Worm (Caenorhabditis elegans): ENCODE measurements around the gene F15E6.9.

The F15E6.9 gene

DNA sequence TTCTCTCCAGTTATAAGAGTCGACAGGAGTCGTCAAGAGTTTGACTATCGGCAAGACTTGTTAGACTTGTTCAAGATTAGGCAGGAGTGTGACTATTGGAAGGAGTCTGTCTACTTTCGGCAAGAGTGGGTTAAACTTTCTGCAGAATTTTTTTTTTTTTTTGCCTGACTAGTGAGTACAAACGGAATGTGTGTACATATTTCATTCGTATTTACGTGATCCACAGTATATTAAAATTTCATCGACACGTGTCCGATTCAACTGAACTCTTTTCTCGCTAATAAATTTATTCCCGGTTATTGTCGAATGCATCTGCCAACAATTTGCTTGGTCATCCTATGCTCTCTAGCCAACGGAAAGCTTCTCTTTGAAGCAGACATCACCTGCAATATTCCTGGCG is 26.7 kb downstream of the F15E6.9 start, which contains the start of gene F36A4.1:
Gene F36A4.1 (plus strand): TSS at position 301 of the 400 bp plus-strand sequence.
- TF ChIP-seq dpl-1 (GFP tag; optimal IDR thresholded peaks at IDR 0.05) (no peak), daf-8 (GFP tag; IDR thresholded peaks at IDR 0.05) (no peak), ctbp-1 (GFP tag; IDR thresholded peaks at IDR 0.05) (no peak), attf-4 (tag; optimal IDR thresholded peaks at IDR 0.05) (no peak), gei-8 (GFP tag; optimal IDR thresholded peaks at IDR 0.05) (no peak), php-3 (GFP tag; IDR thresholded peaks at IDR 0.05) (no peak), ZK546.5 (tag; optimal IDR thresholded peaks at IDR 0.05) (no peak), madf-5 (GFP tag; IDR thresholded peaks at IDR 0.05) (no peak)

DNA sequence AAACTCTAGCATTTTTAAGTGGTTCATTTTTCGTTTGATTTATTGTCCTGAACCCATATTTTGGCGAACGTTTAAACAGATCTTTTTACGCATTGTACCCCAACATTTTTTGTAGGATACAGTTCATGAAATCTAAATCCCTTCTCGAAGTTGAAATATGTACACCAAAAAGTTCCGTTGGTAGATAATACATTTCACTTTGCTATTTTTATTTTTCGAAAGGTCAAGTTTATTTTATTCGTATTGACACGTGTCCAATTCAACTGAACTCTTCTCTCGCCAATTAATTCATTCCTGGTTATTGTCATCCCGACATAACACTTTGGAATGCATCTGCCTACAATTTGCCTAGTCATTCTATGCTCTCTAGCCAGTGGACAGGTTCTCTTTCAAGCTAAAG is 28.0 kb downstream of the F15E6.9 start, which contains the start of gene F36A4.2:
Gene F36A4.2 (plus strand): TSS at position 301 of the 400 bp plus-strand sequence.
- TF ChIP-seq Y5F2A.4 (GFP tag; optimal IDR thresholded peaks at IDR 0.05) (no peak), vab-7 (GFP tag; IDR thresholded peaks at IDR 0.05) (no peak), ztf-7 (tag; optimal IDR thresholded peaks at IDR 0.05) (no peak), dpl-1 (GFP tag; optimal IDR thresholded peaks at IDR 0.05) (no peak), Y105C5A.15 (GFP tag; IDR thresholded peaks at IDR 0.05) (no peak), unc-130 (GFP tag; optimal IDR thresholded peaks at IDR 0.05) (no peak), jun-1 (tag; optimal IDR thresholded peaks at IDR 0.05) (no peak), F26F4.8 (GFP tag; conservative IDR thresholded peaks at IDR 0.05) (no peak), lin-38 (GFP tag; IDR thresholded peaks at IDR 0.05) (no peak), fos-1 (tag; optimal IDR thresholded peaks at IDR 0.05) (no peak), rbr-2 (tag; optimal IDR thresholded peaks at IDR 0.05) (no peak), F49E8.2 (tag; optimal IDR thresholded peaks at IDR 0.05; ENCODE audit: borderline replicate concordance) (no peak), nhr-48 (tag; optimal IDR thresholded peaks at IDR 0.05) (no peak), daf-8 (GFP tag; IDR thresholded peaks at IDR 0.05) (no peak), nhr-42 (GFP tag; IDR thresholded peaks at IDR 0.05) (no peak), spr-3 (GFP tag; optimal IDR thresholded peaks at IDR 0.05) (no peak), zip-2 (tag; optimal IDR thresholded peaks at IDR 0.05) (no peak)

DNA sequence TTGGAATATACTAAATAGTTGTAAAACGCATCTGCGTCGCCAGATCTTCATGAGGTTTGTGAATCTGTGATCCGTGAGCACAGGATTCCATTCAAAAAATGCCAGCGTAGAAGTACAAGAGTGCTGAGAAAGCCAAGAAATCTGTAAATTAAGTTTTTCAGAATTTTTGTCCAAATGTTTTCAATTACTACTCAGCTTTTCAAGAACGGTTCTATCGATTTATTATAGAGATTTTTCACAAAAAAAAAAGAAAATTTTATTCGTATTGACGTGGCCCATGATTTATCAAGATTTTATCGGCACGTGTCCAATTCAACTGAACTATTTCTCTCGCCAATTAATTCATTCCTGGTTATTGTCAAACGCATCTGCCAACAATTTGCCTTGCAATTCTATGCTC is 29.6 kb downstream of the F15E6.9 start, which contains the start of gene F36A4.3:
Gene F36A4.3 (plus strand): TSS at position 301 of the 400 bp plus-strand sequence.
- TF ChIP-seq Y5F2A.4 (GFP tag; optimal IDR thresholded peaks at IDR 0.05) (no peak), duxl-1 (tag; optimal IDR thresholded peaks at IDR 0.05; ENCODE audit: poor library complexity) (no peak), lin-1 (GFP tag; IDR thresholded peaks at IDR 0.05) (no peak), unc-62 (GFP tag; optimal IDR thresholded peaks at IDR 0.05 in 1 of 2) (peak in 1 of 2 experiments; percentile 73), unc-62 (tag; optimal IDR thresholded peaks at IDR 0.05) (no peak), ztf-11 (tag; optimal IDR thresholded peaks at IDR 0.05) (no peak)

DNA sequence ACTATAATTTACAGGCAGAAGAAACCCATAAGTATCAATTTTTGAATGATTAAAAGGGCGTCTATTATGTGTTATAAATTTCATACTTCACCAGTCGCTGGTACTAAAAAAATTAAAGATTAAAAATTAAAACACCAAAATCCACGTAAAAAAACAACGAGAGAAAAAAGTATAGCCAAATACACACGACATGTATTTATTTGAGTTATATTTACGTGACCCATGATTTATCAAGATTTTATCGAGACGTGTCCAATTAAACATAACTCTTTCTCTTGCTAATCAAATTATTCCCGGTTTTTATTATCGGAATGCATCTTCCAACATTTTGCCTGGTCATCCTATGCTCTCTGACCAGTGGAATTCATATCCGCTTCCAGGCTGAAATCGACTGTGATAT is 31.6 kb downstream of the F15E6.9 start, which contains the start of gene F36A4.4:
Gene F36A4.4 (plus strand): TSS at position 301 of the 400 bp plus-strand sequence.
- TF ChIP-seq spr-3 (GFP tag; optimal IDR thresholded peaks at IDR 0.05), result no peak
- TF ChIP-seq zfp-2 (tag; optimal IDR thresholded peaks at IDR 0.05), result no peak
- TF ChIP-seq ctbp-1 (GFP tag; IDR thresholded peaks at IDR 0.05), result no peak
- TF ChIP-seq F49E8.2 (tag; optimal IDR thresholded peaks at IDR 0.05; ENCODE audit: borderline replicate concordance), result no peak
- TF ChIP-seq zip-2 (tag; optimal IDR thresholded peaks at IDR 0.05), result no peak
- TF ChIP-seq unc-130 (GFP tag; optimal IDR thresholded peaks at IDR 0.05), result no peak
- no peak for TF ChIP-seq dpl-1 (GFP tag; optimal IDR thresholded peaks at IDR 0.05)

DNA sequence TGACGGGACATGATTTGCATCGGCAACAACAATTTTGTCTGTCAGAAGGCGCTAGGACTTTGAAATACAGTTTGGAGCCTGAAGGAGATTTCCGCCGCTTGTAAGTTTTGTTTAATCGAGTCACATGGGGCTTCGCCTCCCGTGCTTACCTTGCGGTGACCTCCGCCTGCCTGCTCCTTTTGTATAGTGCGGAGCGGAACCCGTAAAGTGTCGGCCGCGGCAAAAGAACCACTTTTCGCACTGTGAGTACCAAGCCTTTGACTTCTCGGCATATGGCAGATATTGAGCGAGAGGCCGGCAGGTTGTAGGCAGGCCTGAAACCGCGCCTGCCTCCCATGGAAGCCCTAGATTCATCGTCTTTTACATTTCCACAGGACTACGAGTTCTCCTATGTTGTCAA is 32.9 kb downstream of the F15E6.9 start:
- TF ChIP-seq set-16 (GFP tag; IDR thresholded peaks at IDR 0.05), result peak; percentile 60; the same call in 1 of the 2 replicates
- no peak for TF ChIP-seq T26A8.4 (GFP tag; IDR thresholded peaks at IDR 0.05)
- 0 out of 2 replicates have a peak, but pooled peaks have one; percentile 35 for TF ChIP-seq dmd-8 (GFP tag; IDR thresholded peaks at IDR 0.05)

DNA sequence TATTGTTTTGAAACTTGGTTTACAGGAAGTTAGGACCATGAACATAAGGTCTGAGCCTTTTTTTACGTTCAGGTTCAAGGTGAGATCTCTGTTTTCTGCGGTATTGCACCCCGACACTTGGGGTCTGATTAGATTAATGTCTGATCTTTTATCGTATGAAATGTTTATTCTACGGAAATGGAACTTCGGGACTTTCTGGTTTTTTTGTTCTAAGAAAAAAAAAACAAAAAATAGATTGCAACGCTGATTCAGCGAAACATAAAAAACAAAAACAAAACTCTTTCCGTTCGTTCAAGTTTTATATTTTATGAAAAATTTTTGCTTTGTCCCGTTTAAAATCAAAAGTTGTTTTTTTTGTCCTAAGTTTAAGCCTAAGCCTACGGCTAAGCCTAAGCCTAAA is 33.7 kb downstream of the F15E6.9 start, which contains the start of gene F36A4.5:
Gene F36A4.5 (plus strand): TSS at position 301 of the 400 bp plus-strand sequence.
- TF ChIP-seq zfp-2 (tag; optimal IDR thresholded peaks at IDR 0.05) (no peak), pqm-1 (tag; optimal IDR thresholded peaks at IDR 0.05) (no peak), ceh-62 (tag; optimal IDR thresholded peaks at IDR 0.05) (no peak), snpc-1.2 (GFP tag; IDR thresholded peaks at IDR 0.05) (no peak), ZK337.2 (GFP tag; IDR thresholded peaks at IDR 0.05) (no peak), ces-1 (GFP tag; optimal IDR thresholded peaks at IDR 0.05) (no peak), sdz-12 (GFP tag; optimal IDR thresholded peaks at IDR 0.05) (no peak), nhr-11 (tag; optimal IDR thresholded peaks at IDR 0.05) (no peak)

Measured in whole organism, L4 larva.